Fruit fly (Drosophila melanogaster) whole organism, prepupa: Measurements from ENCODE around the gene Fbp1.

Experiments
- CG32006 ChIP-seq: fragments of 200-800 bp; sonication (Bioruptor generic); optimal IDR thresholded peaks from 3 replicates; lab custom pipeline; 2017; ENCODE audit warnings: missing biosample characterization, mild to moderate bottlenecking, missing genetic modification characterization
- CG6854 ChIP-seq: fragments of 200-800 bp; sonication (Bioruptor generic); optimal IDR thresholded peaks from 2 replicates; lab custom pipeline; 2017; ENCODE audit warnings: missing biosample characterization, mild to moderate bottlenecking, missing genetic modification characterization
- Hr38 ChIP-seq: sonication (Bioruptor generic); optimal IDR thresholded peaks from 2 replicates; lab custom pipeline; 2016; ENCODE audit warnings: missing biosample characterization, missing genetic modification characterization
- lz ChIP-seq: fragments of 200-800 bp; sonication (Bioruptor generic); optimal IDR thresholded peaks from 3 replicates; lab custom pipeline; 2016; ENCODE audit warnings: missing biosample characterization, missing genetic modification characterization
- salr ChIP-seq, 2 experiments: fragments of 200-800 bp; sonication (Bioruptor generic); optimal IDR thresholded peaks; 3 replicates each; lab custom pipeline; 2016 to 2018; ENCODE audit warnings: missing biosample characterization in 2 of 2, missing genetic modification characterization in 2 of 2, mild to moderate bottlenecking in 1 of 2

DNA sequence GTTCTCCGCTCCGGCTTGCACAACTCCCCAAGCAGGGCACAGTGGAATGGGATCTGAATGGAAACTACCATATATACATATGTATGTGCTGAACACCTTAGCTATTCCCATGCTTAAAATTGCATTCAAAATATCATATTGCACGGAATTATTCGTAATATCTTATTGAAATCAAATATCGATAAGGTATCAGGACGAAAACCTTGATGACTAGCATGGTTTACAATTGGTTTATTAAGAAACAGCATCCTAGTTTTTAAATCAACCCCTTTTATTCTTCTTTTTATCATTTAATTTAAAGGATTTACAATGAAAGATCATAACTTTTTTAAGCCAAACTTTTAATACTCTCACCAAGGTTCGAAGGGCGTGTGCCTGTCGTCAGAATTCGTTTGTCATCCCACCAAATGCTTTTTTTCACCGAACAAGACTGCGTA is 42.6 kb downstream of the Fbp1 start:
- TF ChIP-seq Hr38 (no peak), lz (peak; percentile 69), CG6854 (GFP tag; lab: Kevin White, UChicago) (no peak), CG32006 (peak; percentile 52), salr (GFP tag; optimal IDR thresholded peaks at IDR 0.05; lab: Kevin White, UChicago) (no peak)
